Worm (Caenorhabditis elegans) whole organism, young adult: ENCODE data around the gene vps-39.

Experiments
- B0336.3 ChIP-seq: fragments of 200-800 bp; sonication (Bioruptor generic); IDR thresholded peaks from 2 replicates; pipeline ENCODE4 v1.3.6; 2022; ENCODE audit warnings: missing genetic modification characterization, missing compliant biosample characterization
- ZK185.1 ChIP-seq: sonication (generic microtip); optimal IDR thresholded peaks from 2 replicates; lab custom pipeline; 2016; ENCODE audit warnings: mild to moderate bottlenecking, missing genetic modification characterization, missing compliant biosample characterization; ENCODE audit not compliant: poor library complexity, severe bottlenecking
- ama-1 ChIP-seq, 3 experiments: fragments of 150-350 bp in 1 of 3; sonication (generic microtip) in 2 of 3; optimal IDR thresholded peaks; 2 replicates each; lab custom pipeline; 2014 to 2018; ENCODE audit warnings: missing biosample characterization in 2 of 3, missing genetic modification characterization in 2 of 3, missing genetic modification reagents in 2 of 3
- bed-2 ChIP-seq: fragments of 200-800 bp; sonication (Bioruptor generic); IDR thresholded peaks from 2 replicates; pipeline ENCODE4 v1.3.6; 2022; ENCODE audit warnings: missing genetic modification reagents, missing genetic modification characterization, missing compliant biosample characterization
- dpl-1 ChIP-seq: fragments of 150-350 bp; optimal IDR thresholded peaks from 2 replicates; lab custom pipeline; 2014; ENCODE audit warnings: missing biosample characterization, missing genetic modification reagents, missing genetic modification characterization
- efl-1 ChIP-seq: fragments of 150-350 bp; optimal IDR thresholded peaks from 2 replicates; lab custom pipeline; 2014; ENCODE audit warnings: missing biosample characterization, missing genetic modification reagents, missing genetic modification characterization
- lag-1 ChIP-seq: fragments of 200-800 bp; sonication (Bioruptor generic); IDR thresholded peaks from 2 replicates; pipeline ENCODE4 v1.3.6; 2022; ENCODE audit warnings: missing genetic modification reagents, missing genetic modification characterization, missing compliant biosample characterization
- mel-28 ChIP-seq: sonication (generic microtip); optimal IDR thresholded peaks from 2 replicates; lab custom pipeline; 2016; ENCODE audit warnings: borderline replicate concordance, mild to moderate bottlenecking, missing genetic modification characterization, missing compliant biosample characterization
- nhr-179 ChIP-seq: sonication (generic microtip); optimal IDR thresholded peaks from 2 replicates; lab custom pipeline; 2016; ENCODE audit warnings: mild to moderate bottlenecking, missing genetic modification characterization, missing compliant biosample characterization
- snpc-4 ChIP-seq, 5 experiments: fragments of 150-350 bp in 1 of 5; sonication (generic microtip) in 4 of 5; optimal IDR thresholded peaks; 2 replicates each; lab custom pipeline; 2014 to 2018; ENCODE audit warnings: missing genetic modification characterization in 5 of 5, missing biosample characterization in 3 of 5, antibody characterized with exemption in 2 of 5, mild to moderate bottlenecking in 2 of 5, missing compliant biosample characterization in 2 of 5, missing genotype in 2 of 5, moderate library complexity in 2 of 5, missing genetic modification reagents in 1 of 5
- somi-1 ChIP-seq: fragments of 200-800 bp; sonication (Bioruptor generic); optimal IDR thresholded peaks from 2 replicates; lab custom pipeline; 2018; ENCODE audit warnings: mild to moderate bottlenecking, missing genetic modification characterization, missing compliant biosample characterization
- ztf-3 ChIP-seq: fragments of 200-800 bp; sonication (Bioruptor generic); optimal IDR thresholded peaks from 2 replicates; lab custom pipeline; 2018; ENCODE audit warnings: mild to moderate bottlenecking, missing genetic modification characterization, missing compliant biosample characterization

DNA sequence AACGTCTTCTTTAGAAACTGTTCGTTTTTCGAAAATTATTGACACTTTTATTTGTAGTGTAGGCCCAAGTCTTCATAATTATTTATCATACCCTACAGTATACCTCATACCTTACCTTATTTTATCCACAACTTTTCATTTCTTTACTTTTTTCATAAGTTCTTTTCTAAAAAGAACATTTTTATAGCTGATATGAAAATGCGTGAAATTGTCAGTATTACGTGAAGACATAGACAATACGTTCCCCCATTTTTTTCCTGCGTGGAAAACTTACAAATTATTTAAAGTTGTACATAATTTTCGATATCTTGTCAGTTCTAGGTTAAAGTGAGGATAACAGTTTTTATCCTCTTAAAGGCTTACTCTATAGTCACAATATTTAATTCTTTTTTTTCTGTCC lies 31.7 kb upstream of the vps-39 start:
- no peak for TF ChIP-seq dpl-1 (GFP tag; lab: Kevin White, UChicago)
- TF ChIP-seq mel-28 (tag; lab: Kevin White, UChicago), result no peak
- no peak for TF ChIP-seq nhr-179 (tag; lab: Kevin White, UChicago)
- no peak for TF ChIP-seq snpc-4 (GFP tag; optimal IDR thresholded peaks at IDR 0.05; lab: Kevin White, UChicago)
- no peak for TF ChIP-seq snpc-4 (tag; optimal IDR thresholded peaks at IDR 0.05; lab: Kevin White, UChicago)
- no peak for TF ChIP-seq efl-1 (GFP tag; lab: Kevin White, UChicago)
- no peak for TF ChIP-seq lag-1 (GFP tag; lab: Robert Waterston, UW)
- no peak for TF ChIP-seq somi-1 (GFP tag; lab: Kevin White, UChicago)
- no peak for TF ChIP-seq ZK185.1
- no peak for TF ChIP-seq ztf-3 (GFP tag; lab: Kevin White, UChicago)
- no peak for TF ChIP-seq bed-2
- TF ChIP-seq ama-1 (optimal IDR thresholded peaks at IDR 0.05; lab: Kevin White, UChicago), result no peak
- TF ChIP-seq ama-1 (GFP tag; optimal IDR thresholded peaks at IDR 0.05; lab: Kevin White, UChicago), result no peak
- no peak for TF ChIP-seq B0336.3 (GFP tag; lab: Robert Waterston, UW)
